Worm (Caenorhabditis elegans) whole organism, young adult: Measurements from ENCODE around the gene F58A6.5.

Experiments
- F22D6.2 ChIP-seq: sonication (generic microtip); optimal IDR thresholded peaks from 2 replicates; lab custom pipeline; 2016; ENCODE audit warnings: mild to moderate bottlenecking, missing genetic modification characterization, missing compliant biosample characterization
- F57C9.4 ChIP-seq: sonication (generic microtip); optimal IDR thresholded peaks from 2 replicates; lab custom pipeline; 2017; ENCODE audit warnings: mild to moderate bottlenecking, missing genetic modification characterization, missing compliant biosample characterization
- Y67H2A.10 ChIP-seq: fragments of 200-800 bp; sonication (Bioruptor generic); conservative IDR thresholded peaks from 2 replicates; pipeline ENCODE4 v1.3.6; 2022; ENCODE audit warnings: missing genetic modification reagents, missing genetic modification characterization, missing compliant biosample characterization
- Y95B8A.8 ChIP-seq: fragments of 200-800 bp; sonication (Bioruptor generic); IDR thresholded peaks from 2 replicates; pipeline ENCODE4 v1.3.6; 2022; ENCODE audit warnings: missing genetic modification reagents, missing genetic modification characterization, missing compliant biosample characterization
- ceh-27 ChIP-seq: fragments of 200-800 bp; sonication (Bioruptor generic); optimal IDR thresholded peaks from 2 replicates; lab custom pipeline; 2018; ENCODE audit warnings: mild to moderate bottlenecking, missing genetic modification characterization, moderate library complexity, missing compliant biosample characterization
- ceh-58 ChIP-seq: fragments of 200-800 bp; sonication (Bioruptor generic); IDR thresholded peaks from 2 replicates; pipeline ENCODE4 v1.3.6; 2022; ENCODE audit warnings: missing genetic modification characterization, missing compliant biosample characterization
- hrde-1 ChIP-seq: sonication (generic microtip); optimal IDR thresholded peaks from 2 replicates; lab custom pipeline; 2016; ENCODE audit warnings: missing genetic modification characterization, mild to moderate bottlenecking, missing compliant biosample characterization, moderate library complexity, missing genotype, missing genetic modification reagents, borderline replicate concordance
- nhr-179 ChIP-seq: sonication (generic microtip); optimal IDR thresholded peaks from 2 replicates; lab custom pipeline; 2016; ENCODE audit warnings: mild to moderate bottlenecking, missing genetic modification characterization, missing compliant biosample characterization
- sea-2 ChIP-seq: fragments of 200-800 bp; sonication (Bioruptor generic); IDR thresholded peaks from 2 replicates; pipeline ENCODE4 v1.3.6; 2022; ENCODE audit warnings: missing genetic modification characterization, missing compliant biosample characterization
- snpc-1.1 ChIP-seq: sonication (generic microtip); optimal IDR thresholded peaks from 2 replicates; lab custom pipeline; 2017; ENCODE audit warnings: missing genetic modification characterization, mild to moderate bottlenecking, missing compliant biosample characterization, antibody characterized with exemption, moderate library complexity, missing genotype, missing genetic modification reagents; ENCODE audit not compliant: insufficient read depth
- ztf-26 ChIP-seq: sonication (generic microtip); optimal IDR thresholded peaks from 2 replicates; lab custom pipeline; 2017; ENCODE audit warnings: missing genetic modification characterization, missing compliant biosample characterization

- TF ChIP-seq Y67H2A.10 (no peak), ztf-26 (tag; lab: Kevin White, UChicago) (no peak), F22D6.2 (tag; lab: Kevin White, UChicago) (no peak), ceh-58 (no peak), hrde-1 (tag; lab: Kevin White, UChicago) (no peak), snpc-1.1 (tag; lab: Kevin White, UChicago) (no peak), Y95B8A.8 (GFP tag; lab: Robert Waterston, UW) (no peak), sea-2 (GFP tag; lab: Robert Waterston, UW) (no peak), F57C9.4 (tag; lab: Kevin White, UChicago) (no peak), ceh-27 (GFP tag; lab: Kevin White, UChicago) (no peak), nhr-179 (tag; lab: Kevin White, UChicago) (no peak)
Observed at ce11 chrII:5171610-5172009, 23.4 kb upstream of the F58A6.5 start, which contains the start of gene C27D6.15.
